Fruit fly (Drosophila melanogaster) whole organism, wandering third instar larva: ENCODE measurements around the gene CanA-14F.
A peak's percentile ranks its signal among the peaks of the same experiment; 100 is the strongest.

Experiments
- Abd-B ChIP-seq: fragments of >200 bp; optimal IDR thresholded peaks from 2 replicates; lab custom pipeline; 2017; ENCODE audit warnings: missing biosample characterization, missing genetic modification characterization
- CG32264 ChIP-seq: fragments of 200-800 bp; sonication (Bioruptor generic); optimal IDR thresholded peaks from 2 replicates; lab custom pipeline; 2016; ENCODE audit warnings: missing biosample characterization, missing genetic modification characterization
- CG9705 ChIP-seq: fragments of 200-800 bp; sonication (Bioruptor generic); optimal IDR thresholded peaks from 2 replicates; lab custom pipeline; 2018; ENCODE audit warnings: missing biosample characterization, mild to moderate bottlenecking, missing genetic modification characterization
- CrebA ChIP-seq: fragments of 200-800 bp; sonication (Bioruptor generic); optimal IDR thresholded peaks from 2 replicates; lab custom pipeline; 2016; ENCODE audit warnings: missing biosample characterization, mild to moderate bottlenecking, missing genetic modification characterization, borderline replicate concordance
- Dfd ChIP-seq: fragments of >200 bp; optimal IDR thresholded peaks from 2 replicates; lab custom pipeline; 2017; ENCODE audit warnings: missing biosample characterization, missing genetic modification characterization
- Dif ChIP-seq: fragments of 200-275, 200-300 bp; sonication (Bioruptor generic); optimal IDR thresholded peaks from 2 replicates; lab custom pipeline; 2018; ENCODE audit warnings: missing biosample characterization, missing genetic modification characterization; ENCODE audit not compliant: partially characterized antibody
- GATAd ChIP-seq: sonication (Bioruptor generic); optimal IDR thresholded peaks from 2 replicates; lab custom pipeline; 2016; ENCODE audit warnings: missing biosample characterization, missing genetic modification characterization
- HLH106 ChIP-seq: fragments of 200-800 bp; optimal IDR thresholded peaks from 3 replicates; lab custom pipeline; 2019; ENCODE audit warnings: missing biosample characterization, mild to moderate bottlenecking, missing genetic modification characterization, moderate library complexity
- Hnf4 ChIP-seq: fragments of 200-800 bp; sonication (Bioruptor generic); optimal IDR thresholded peaks from 2 replicates; lab custom pipeline; 2016; ENCODE audit warnings: missing biosample characterization, mild to moderate bottlenecking, missing genetic modification characterization
- Hr78 ChIP-seq: fragments of >200 bp; optimal IDR thresholded peaks from 2 replicates; lab custom pipeline; 2017; ENCODE audit warnings: missing biosample characterization, missing genetic modification characterization
- Hr83 ChIP-seq: fragments of 200-300 bp; sonication (Bioruptor generic); optimal IDR thresholded peaks from 2 replicates; lab custom pipeline; 2016; ENCODE audit warnings: missing biosample characterization, mild to moderate bottlenecking, missing genetic modification characterization, moderate library complexity; ENCODE audit not compliant: poor library complexity, severe bottlenecking
- Jra ChIP-seq: sonication (Bioruptor generic); optimal IDR thresholded peaks from 2 replicates; lab custom pipeline; 2016; ENCODE audit warnings: missing biosample characterization, missing genetic modification characterization
- Mio ChIP-seq: sonication (Bioruptor generic); optimal IDR thresholded peaks from 2 replicates; lab custom pipeline; 2016; ENCODE audit warnings: missing biosample characterization, missing genetic modification characterization
- Myc ChIP-seq: fragments of >200 bp; optimal IDR thresholded peaks from 2 replicates; lab custom pipeline; 2017
- N ChIP-seq: fragments of >200 bp; optimal IDR thresholded peaks from 2 replicates; lab custom pipeline; 2018; ENCODE audit warnings: missing biosample characterization, missing external identifiers, missing genetic modification characterization
- OdsH ChIP-seq: fragments of 200-800 bp; sonication (Bioruptor generic); optimal IDR thresholded peaks from 2 replicates; lab custom pipeline; 2016; ENCODE audit warnings: missing biosample characterization, mild to moderate bottlenecking, missing genetic modification characterization
- Rel ChIP-seq, 2 experiments: fragments of 200-800 bp; sonication (Bioruptor generic) in 1 of 2; optimal IDR thresholded peaks; 2 replicates in 1 of 2; 3 replicates in 1 of 2; lab custom pipeline; 2016 to 2019; ENCODE audit warnings: mild to moderate bottlenecking in 2 of 2, missing biosample characterization in 2 of 2, missing genetic modification characterization in 2 of 2, moderate library complexity in 1 of 2
- Sp1 ChIP-seq: fragments of 200-800 bp; sonication (Bioruptor generic); optimal IDR thresholded peaks from 3 replicates; lab custom pipeline; 2019; ENCODE audit warnings: missing biosample characterization, mild to moderate bottlenecking, missing genetic modification characterization, moderate library complexity
- Vsx2 ChIP-seq: fragments of 200-300, 225-300 bp; sonication (Bioruptor generic); optimal IDR thresholded peaks from 2 replicates; lab custom pipeline; 2018; ENCODE audit warnings: missing biosample characterization, missing genetic modification characterization; ENCODE audit not compliant: partially characterized antibody
- br ChIP-seq: fragments of 200-800 bp; sonication (Bioruptor generic); optimal IDR thresholded peaks from 2 replicates; lab custom pipeline; 2016; ENCODE audit warnings: missing biosample characterization, missing genetic modification characterization
- dl ChIP-seq, 2 experiments: fragments of 175-275, 200-275 bp in 1 of 2; fragments of 200-275 bp in 1 of 2; sonication (Bioruptor generic); optimal IDR thresholded peaks; lab custom pipeline; 2018; ENCODE audit warnings: mild to moderate bottlenecking in 2 of 2, missing biosample characterization in 2 of 2, missing genetic modification characterization in 2 of 2, moderate library complexity in 2 of 2; ENCODE audit not compliant: partially characterized antibody in 2 of 2, insufficient read depth in 1 of 2
- dmrt93B ChIP-seq: fragments of 200-800 bp; sonication (Bioruptor generic); optimal IDR thresholded peaks from 2 replicates; lab custom pipeline; 2018; ENCODE audit warnings: missing biosample characterization, mild to moderate bottlenecking, missing genetic modification characterization
- dsf ChIP-seq: sonication (Bioruptor generic); optimal IDR thresholded peaks from 2 replicates; lab custom pipeline; 2016; ENCODE audit warnings: missing biosample characterization, missing genetic modification characterization, borderline replicate concordance
- ey ChIP-seq: fragments of 200-800 bp; sonication (Bioruptor generic); optimal IDR thresholded peaks from 2 replicates; lab custom pipeline; 2016; ENCODE audit warnings: missing biosample characterization, missing genetic modification characterization
- foxo ChIP-seq, 2 experiments: fragments of 200-800 bp; sonication (Bioruptor generic); optimal IDR thresholded peaks; 2 replicates in 1 of 2; 3 replicates in 1 of 2; lab custom pipeline; 2016 to 2017; ENCODE audit warnings: missing biosample characterization in 2 of 2, missing genetic modification characterization in 2 of 2
- fru ChIP-seq: fragments of 200-800 bp; sonication (Bioruptor generic); optimal IDR thresholded peaks from 3 replicates; lab custom pipeline; 2016; ENCODE audit warnings: missing biosample characterization, mild to moderate bottlenecking, missing genetic modification characterization
- h ChIP-seq: fragments of 200-800 bp; sonication (Bioruptor generic); optimal IDR thresholded peaks from 3 replicates; lab custom pipeline; 2016; ENCODE audit warnings: missing biosample characterization, mild to moderate bottlenecking, missing genetic modification characterization
- jim ChIP-seq: fragments of 175-275, 200-325 bp; sonication (Bioruptor generic); optimal IDR thresholded peaks from 2 replicates; lab custom pipeline; 2016; ENCODE audit warnings: missing biosample characterization, mild to moderate bottlenecking, missing genetic modification characterization
- lola ChIP-seq: fragments of >200 bp; optimal IDR thresholded peaks from 2 replicates; lab custom pipeline; 2017; ENCODE audit warnings: missing biosample characterization, missing genetic modification characterization
- pan ChIP-seq: fragments of >200 bp; optimal IDR thresholded peaks from 2 replicates; lab custom pipeline; 2017
- rgr ChIP-seq: fragments of 200-800 bp; sonication (Bioruptor generic); optimal IDR thresholded peaks from 3 replicates; lab custom pipeline; 2016; ENCODE audit warnings: missing biosample characterization, mild to moderate bottlenecking, missing genetic modification characterization
- tai ChIP-seq: sonication (Bioruptor generic); optimal IDR thresholded peaks from 2 replicates; lab custom pipeline; 2016; ENCODE audit warnings: missing biosample characterization, missing genetic modification characterization
- usp ChIP-seq: fragments of >200 bp; optimal IDR thresholded peaks from 2 replicates; lab custom pipeline; 2017; ENCODE audit warnings: missing biosample characterization, missing genetic modification characterization
- woc ChIP-seq: sonication (Bioruptor generic); optimal IDR thresholded peaks from 2 replicates; lab custom pipeline; 2016; ENCODE audit warnings: missing biosample characterization, mild to moderate bottlenecking, missing genetic modification characterization

Gene CanA-14F

dm6 chrX:16574114-16574513 lies 12.9 kb downstream of the CanA-14F start:
- TF ChIP-seq N (GFP tag; lab: Kevin White, UChicago) (no peak), rgr (no peak), GATAd (no peak), dmrt93B (GFP tag; lab: Kevin White, UChicago) (no peak), Myc (lab: Kevin White, UChicago) (no peak), Dfd (no peak), HLH106 (tag; lab: Kevin White, UChicago) (no peak), usp (no peak), Sp1 (no peak), jim (GFP tag; lab: Kevin White, UChicago) (no peak), foxo (GFP tag; optimal IDR thresholded peaks at IDR 0.05; lab: Kevin White, UChicago) (no peak), Abd-B (GFP tag; lab: Kevin White, UChicago) (no peak), OdsH (no peak), br (GFP tag; lab: Kevin White, UChicago) (no peak), Rel (GFP tag; optimal IDR thresholded peaks at IDR 0.05; lab: Kevin White, UChicago) (no peak), Rel (tag; optimal IDR thresholded peaks at IDR 0.05; lab: Kevin White, UChicago) (no peak), Dif (GFP tag; lab: Kevin White, UChicago) (no peak)
- TF ChIP-seq, all 38 proteins: peak for 0

- TF ChIP-seq OdsH: peak; percentile 50
- TF ChIP-seq h (GFP tag; lab: Kevin White, UChicago): peak; percentile 29
- no peak for TF ChIP-seq Hr78
- TF ChIP-seq foxo (GFP tag; optimal IDR thresholded peaks at IDR 0.05; lab: Kevin White, UChicago): peak in 1 of 2 experiments; percentile 46
- TF ChIP-seq br (GFP tag; lab: Kevin White, UChicago): peak; percentile 14
- peak; percentile 55 for TF ChIP-seq rgr
- peak; percentile 9 for TF ChIP-seq Jra (GFP tag; lab: Kevin White, UChicago)
- TF ChIP-seq pan: no peak
- TF ChIP-seq fru (GFP tag; lab: Kevin White, UChicago): peak; percentile 26
- no peak for TF ChIP-seq CG32264
- peak; percentile 23 for TF ChIP-seq Hnf4 (GFP tag; lab: Kevin White, UChicago)
Observed at dm6 chrX:16573659-16574058, 13.3 kb downstream of the CanA-14F start.

dm6 chrX:16570572-16571224 lies 16.3 kb downstream of the CanA-14F start:
- TF ChIP-seq ey (GFP tag; lab: Kevin White, UChicago) (peak; percentile 21), Rel (GFP tag; optimal IDR thresholded peaks at IDR 0.05; lab: Kevin White, UChicago) (no peak), Rel (tag; optimal IDR thresholded peaks at IDR 0.05; lab: Kevin White, UChicago) (no peak)

- TF ChIP-seq foxo (GFP tag; optimal IDR thresholded peaks at IDR 0.05; lab: Kevin White, UChicago): no peak
- no peak for TF ChIP-seq fru (GFP tag; lab: Kevin White, UChicago)
- no peak for TF ChIP-seq CrebA (GFP tag; lab: Kevin White, UChicago)
Observed at dm6 chrX:16565377-16565776, 21.6 kb downstream of the CanA-14F start.

dm6 chrX:16562259-16562658 lies 24.7 kb downstream of the CanA-14F start:
- TF ChIP-seq HLH106 (tag; lab: Kevin White, UChicago): no peak
- TF ChIP-seq h (GFP tag; lab: Kevin White, UChicago): no peak
- no peak for TF ChIP-seq Dif (GFP tag; lab: Kevin White, UChicago)
- no peak for TF ChIP-seq woc
- no peak for TF ChIP-seq lola (GFP tag; lab: Kevin White, UChicago)
- TF ChIP-seq tai (GFP tag; lab: Kevin White, UChicago): no peak

dm6 chrX:16559514-16560510 lies 27.2 kb downstream of the CanA-14F start, which contains the start of gene Pp2B-14D:
Gene Pp2B-14D, minus strand, starts transcription at chrX:16560016.
- peak; percentile 77 for TF ChIP-seq N (GFP tag; lab: Kevin White, UChicago)
- peak; percentile 72 for TF ChIP-seq Dfd
- no peak for TF ChIP-seq lola (GFP tag; lab: Kevin White, UChicago)
- TF ChIP-seq Rel (GFP tag; optimal IDR thresholded peaks at IDR 0.05; lab: Kevin White, UChicago): no peak
- TF ChIP-seq Rel (tag; optimal IDR thresholded peaks at IDR 0.05; lab: Kevin White, UChicago): peak; percentile 97
- TF ChIP-seq Hr83 (GFP tag; lab: Kevin White, UChicago): peak; percentile 15
- no peak for TF ChIP-seq Abd-B (GFP tag; lab: Kevin White, UChicago)
- TF ChIP-seq Mio (GFP tag; lab: Kevin White, UChicago): no peak
- TF ChIP-seq fru (GFP tag; lab: Kevin White, UChicago): no peak
- TF ChIP-seq HLH106 (tag; lab: Kevin White, UChicago): peak; percentile 1
- TF ChIP-seq Hr78: peak; percentile 9
- no peak for TF ChIP-seq Jra (GFP tag; lab: Kevin White, UChicago)
- no peak for TF ChIP-seq usp
- TF ChIP-seq dl (GFP tag; optimal IDR thresholded peaks at IDR 0.05; lab: Kevin White, UChicago; ENCODE audit: insufficient read depth in 1 of 2, partially characterized antibody in 2 of 2): peak in 1 of 2 experiments; percentile 79
- no peak for TF ChIP-seq CG9705 (GFP tag; lab: Kevin White, UChicago)
- TF ChIP-seq dsf (GFP tag; lab: Kevin White, UChicago): no peak
- TF ChIP-seq Vsx2 (GFP tag; lab: Kevin White, UChicago): no peak
- peak; percentile 43 for TF ChIP-seq Myc (lab: Kevin White, UChicago)
- TF ChIP-seq Sp1: peak; percentile 43
- TF ChIP-seq Dif (GFP tag; lab: Kevin White, UChicago): peak; percentile 86
